Worm (Caenorhabditis elegans): ENCODE results near the gene T07A5.1.

- no peak for TF ChIP-seq ama-1 (optimal IDR thresholded peaks at IDR 0.05)
- no peak for TF ChIP-seq sea-1 (GFP tag; conservative IDR thresholded peaks at IDR 0.05)
- TF ChIP-seq hnd-1 (tag; optimal IDR thresholded peaks at IDR 0.05) = no peak
- no peak for TF ChIP-seq hmbx-1 (tag; optimal IDR thresholded peaks at IDR 0.05)
- TF ChIP-seq B0310.2 (tag; optimal IDR thresholded peaks at IDR 0.05) = no peak
- no peak for TF ChIP-seq flt-1 (GFP tag; IDR thresholded peaks at IDR 0.05)
- no peak for TF ChIP-seq hmg-4 (GFP tag; optimal IDR thresholded peaks at IDR 0.05)
- TF ChIP-seq ets-7 (tag; optimal IDR thresholded peaks at IDR 0.05) = no peak
- TF ChIP-seq F13C5.2 (tag; optimal IDR thresholded peaks at IDR 0.05) = no peak
- no peak for TF ChIP-seq aly-1 (tag; optimal IDR thresholded peaks at IDR 0.05)
Observed at ce11 chrIII:10261256-10261655, 44.7 kb downstream of the T07A5.1 start.
